Worm (Caenorhabditis elegans): Measurements from ENCODE around the gene F39G3.3.

DNA sequence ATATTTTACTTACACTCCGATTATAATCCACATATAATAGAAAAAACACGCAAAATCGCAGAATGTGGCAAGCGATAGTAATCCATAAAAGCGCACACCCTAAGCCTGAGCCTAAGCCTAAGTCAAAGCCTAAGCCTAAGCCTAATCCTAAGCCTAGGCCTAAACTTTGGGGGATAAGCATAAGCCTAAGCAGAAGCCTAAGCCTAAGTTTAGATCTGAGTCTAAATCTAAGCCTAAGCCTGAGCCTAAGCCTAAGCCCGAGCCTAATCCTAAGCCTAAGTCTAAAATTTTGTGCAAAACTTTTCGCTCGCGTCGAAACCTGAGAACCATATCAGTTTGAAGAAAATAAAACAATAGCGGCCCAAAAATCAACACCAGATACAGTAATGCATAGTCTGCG is 47.6 kb upstream of the F39G3.3 start:
- TF ChIP-seq jun-1 (tag; optimal IDR thresholded peaks at IDR 0.05) = no peak
- TF ChIP-seq elt-2 (tag; optimal IDR thresholded peaks at IDR 0.05) = no peak
- TF ChIP-seq egl-27 (tag; optimal IDR thresholded peaks at IDR 0.05) = no peak
- TF ChIP-seq lin-15B (tag; optimal IDR thresholded peaks at IDR 0.05) = no peak
- TF ChIP-seq unc-130 (tag; optimal IDR thresholded peaks at IDR 0.05) = no peak
- TF ChIP-seq irx-1 (tag; optimal IDR thresholded peaks at IDR 0.05) = no peak
- TF ChIP-seq C16A3.4 (tag; optimal IDR thresholded peaks at IDR 0.05) = no peak
- TF ChIP-seq ces-1 (GFP tag; optimal IDR thresholded peaks at IDR 0.05) = no peak
- no peak for TF ChIP-seq nhr-12 (tag; optimal IDR thresholded peaks at IDR 0.05)
- no peak for TF ChIP-seq ceh-82 (tag; optimal IDR thresholded peaks at IDR 0.05)
- TF ChIP-seq aha-1 (tag; optimal IDR thresholded peaks at IDR 0.05) = no peak
- TF ChIP-seq unc-86 (tag; optimal IDR thresholded peaks at IDR 0.05) = no peak
